Worm (Caenorhabditis elegans): ENCODE measurements around the gene F36G3.3.

The F36G3.3 gene

ce11 chrX:9837989-9838541 is 39.4 kb downstream of the F36G3.3 start, which contains the start of gene ipla-2 (continued):
- TF ChIP-seq lin-13 (GFP tag; optimal IDR thresholded peaks at IDR 0.05), result no peak
- peak; percentile 48 for TF ChIP-seq rbr-2 (tag; optimal IDR thresholded peaks at IDR 0.05)
- no peak for TF ChIP-seq ZK337.2 (GFP tag; IDR thresholded peaks at IDR 0.05)
- TF ChIP-seq F37D6.2 (tag; optimal IDR thresholded peaks at IDR 0.05), result peak; percentile 23
- peak; percentile 27; the same call in 1 of the 2 replicates for TF ChIP-seq ctbp-1 (GFP tag; IDR thresholded peaks at IDR 0.05)
- no peak for TF ChIP-seq F10B5.3 (tag; optimal IDR thresholded peaks at IDR 0.05)
- TF ChIP-seq fos-1 (tag; optimal IDR thresholded peaks at IDR 0.05), result no peak
- no peak for TF ChIP-seq ceh-82 (tag; optimal IDR thresholded peaks at IDR 0.05)
- TF ChIP-seq madf-5 (GFP tag; IDR thresholded peaks at IDR 0.05), result no peak
- TF ChIP-seq nhr-42 (GFP tag; IDR thresholded peaks at IDR 0.05), result no peak
- TF ChIP-seq unc-130 (GFP tag; optimal IDR thresholded peaks at IDR 0.05), result no peak
- TF ChIP-seq nhr-111 (GFP tag; optimal IDR thresholded peaks at IDR 0.05), result no peak
- TF ChIP-seq sdz-12 (GFP tag; optimal IDR thresholded peaks at IDR 0.05), result no peak
- no peak for TF ChIP-seq arid-1 (GFP tag; conservative IDR thresholded peaks at IDR 0.05)
- no peak for TF ChIP-seq daf-16 (GFP tag; optimal IDR thresholded peaks at IDR 0.05)
- TF ChIP-seq daf-16 (tag; optimal IDR thresholded peaks at IDR 0.05), result peak; percentile 34
- peak; percentile 32 for TF ChIP-seq ztf-7 (tag; optimal IDR thresholded peaks at IDR 0.05)
- peak; percentile 23 to 78 for TF ChIP-seq lsy-2 (tag; optimal IDR thresholded peaks at IDR 0.05)
- TF ChIP-seq ces-1 (GFP tag; optimal IDR thresholded peaks at IDR 0.05), result peak; percentile 43
- peak; percentile 82 for TF ChIP-seq hlh-11 (tag; optimal IDR thresholded peaks at IDR 0.05)
- TF ChIP-seq R02D3.7 (tag; optimal IDR thresholded peaks at IDR 0.05), result no peak
- peak; percentile 72 for TF ChIP-seq dve-1 (tag; optimal IDR thresholded peaks at IDR 0.05; ENCODE audit: insufficient read depth)
- no peak for TF ChIP-seq lir-3 (tag; optimal IDR thresholded peaks at IDR 0.05)
- TF ChIP-seq nhr-77 (tag; optimal IDR thresholded peaks at IDR 0.05), result peak; percentile 34
- TF ChIP-seq Y5F2A.4 (GFP tag; optimal IDR thresholded peaks at IDR 0.05), result no peak
- no peak for TF ChIP-seq set-16 (GFP tag; IDR thresholded peaks at IDR 0.05)
- TF ChIP-seq lin-1 (GFP tag; IDR thresholded peaks at IDR 0.05), result no peak
- peak; percentile 100 for TF ChIP-seq hlh-30 (tag; optimal IDR thresholded peaks at IDR 0.05; ENCODE audit: insufficient read depth)
- peak; percentile 83 for TF ChIP-seq nhr-11 (tag; optimal IDR thresholded peaks at IDR 0.05)
- peak; percentile 95 for TF ChIP-seq mxl-3 (GFP tag; optimal IDR thresholded peaks at IDR 0.05)
- TF ChIP-seq php-3 (GFP tag; IDR thresholded peaks at IDR 0.05), result no peak
- TF ChIP-seq spr-3 (GFP tag; optimal IDR thresholded peaks at IDR 0.05), result no peak
- TF ChIP-seq ZK546.5 (tag; optimal IDR thresholded peaks at IDR 0.05), result no peak
- TF ChIP-seq ceh-44 (GFP tag; IDR thresholded peaks at IDR 0.05), result no peak
- no peak for TF ChIP-seq mep-1 (tag; optimal IDR thresholded peaks at IDR 0.05)
- no peak for TF ChIP-seq ama-1 (optimal IDR thresholded peaks at IDR 0.05)
- no peak for TF ChIP-seq skn-1 (tag; optimal IDR thresholded peaks at IDR 0.05)
- no peak for TF ChIP-seq dmd-9 (GFP tag; IDR thresholded peaks at IDR 0.05)
- TF ChIP-seq madf-9 (GFP tag; conservative IDR thresholded peaks at IDR 0.05), result 0 out of 2 replicates have a peak, but pooled peaks have one; percentile 38
- no peak for TF ChIP-seq F44E2.7 (GFP tag; IDR thresholded peaks at IDR 0.05)
- TF ChIP-seq hmg-1.1 (GFP tag; IDR thresholded peaks at IDR 0.05), result peak; percentile 64
- TF ChIP-seq nhr-76 (tag; optimal IDR thresholded peaks at IDR 0.05), result no peak
- peak; percentile 86 for TF ChIP-seq lin-38 (GFP tag; IDR thresholded peaks at IDR 0.05)
- no peak for TF ChIP-seq aly-2 (tag; optimal IDR thresholded peaks at IDR 0.05)
- no peak for TF ChIP-seq lin-39 (tag; optimal IDR thresholded peaks at IDR 0.05)
- no peak for TF ChIP-seq Y75B8A.6 (GFP tag; IDR thresholded peaks at IDR 0.05)
- no peak for TF ChIP-seq nhr-48 (tag; optimal IDR thresholded peaks at IDR 0.05)
- TF ChIP-seq mes-2 (tag; optimal IDR thresholded peaks at IDR 0.05; ENCODE audit: poor library complexity, severe bottlenecking), result peak; percentile 75
- TF ChIP-seq pqm-1 (tag; optimal IDR thresholded peaks at IDR 0.05), result no peak
- no peak for TF ChIP-seq saeg-2 (GFP tag; IDR thresholded peaks at IDR 0.05)
- TF ChIP-seq unc-39 (tag; optimal IDR thresholded peaks at IDR 0.05), result no peak
- no peak for TF ChIP-seq mdt-29 (GFP tag; IDR thresholded peaks at IDR 0.05)
